Worm (Caenorhabditis elegans) whole organism, late embryonic: Measurements from ENCODE around the gene dpy-20.
A peak's percentile ranks its signal among the peaks of the same experiment; 100 is the strongest.

Experiments
- C38D4.7 ChIP-seq: fragments of 200-800 bp; sonication (Bioruptor generic); optimal IDR thresholded peaks from 2 replicates; lab custom pipeline; 2018; ENCODE audit warnings: mild to moderate bottlenecking, missing genetic modification characterization, moderate library complexity, missing compliant biosample characterization
- K09A11.1 ChIP-seq: sonication (generic microtip); optimal IDR thresholded peaks from 2 replicates; lab custom pipeline; 2017; ENCODE audit warnings: antibody characterized with exemption, mild to moderate bottlenecking, missing genetic modification characterization, missing compliant biosample characterization; ENCODE audit not compliant: insufficient read depth
- Y22D7AL.16 ChIP-seq: sonication (generic microtip); optimal IDR thresholded peaks from 2 replicates; lab custom pipeline; 2016; ENCODE audit warnings: missing genetic modification characterization, missing compliant biosample characterization
- ama-1 ChIP-seq: fragments of 150-350 bp; optimal IDR thresholded peaks from 2 replicates; lab custom pipeline; 2014
- ceh-14 ChIP-seq: sonication (generic microtip); optimal IDR thresholded peaks from 2 replicates; lab custom pipeline; 2016; ENCODE audit warnings: missing genotype, missing genetic modification characterization, missing compliant biosample characterization
- ceh-18 ChIP-seq: sonication (generic microtip); optimal IDR thresholded peaks from 2 replicates; lab custom pipeline; 2016; ENCODE audit warnings: missing genetic modification characterization, missing compliant biosample characterization
- ceh-24 ChIP-seq: sonication (generic microtip); optimal IDR thresholded peaks from 2 replicates; lab custom pipeline; 2016; ENCODE audit warnings: mild to moderate bottlenecking, missing genetic modification characterization, missing compliant biosample characterization
- ceh-30 ChIP-seq: fragments of 150-350 bp; optimal IDR thresholded peaks from 2 replicates; lab custom pipeline; 2014; ENCODE audit warnings: missing biosample characterization, missing genetic modification characterization
- ceh-31 ChIP-seq: sonication (generic microtip); optimal IDR thresholded peaks from 2 replicates; lab custom pipeline; 2016; ENCODE audit warnings: missing genetic modification characterization, missing compliant biosample characterization
- ceh-9 ChIP-seq: sonication (generic microtip); optimal IDR thresholded peaks from 2 replicates; lab custom pipeline; 2016; ENCODE audit warnings: mild to moderate bottlenecking, missing genetic modification characterization, inconsistent platforms, missing compliant biosample characterization
- che-1 ChIP-seq: sonication (generic microtip); optimal IDR thresholded peaks from 2 replicates; lab custom pipeline; 2016; ENCODE audit warnings: mild to moderate bottlenecking, missing genetic modification characterization, missing compliant biosample characterization
- elt-4 ChIP-seq: sonication (generic microtip); optimal IDR thresholded peaks from 2 replicates; lab custom pipeline; 2016; ENCODE audit warnings: missing genetic modification characterization, missing compliant biosample characterization
- ets-4 ChIP-seq: sonication (generic microtip); optimal IDR thresholded peaks from 2 replicates; lab custom pipeline; 2016; ENCODE audit warnings: missing genetic modification characterization, missing compliant biosample characterization
- eyg-1 ChIP-seq: sonication (generic microtip); optimal IDR thresholded peaks from 2 replicates; lab custom pipeline; 2016; ENCODE audit warnings: missing genotype, missing genetic modification characterization, missing compliant biosample characterization
- lin-11 ChIP-seq: fragments of 200-800 bp; sonication (Bioruptor generic); optimal IDR thresholded peaks from 2 replicates; lab custom pipeline; 2018; ENCODE audit warnings: mild to moderate bottlenecking, missing genetic modification characterization, missing compliant biosample characterization
- mec-3 ChIP-seq: sonication (generic microtip); optimal IDR thresholded peaks from 2 replicates; lab custom pipeline; 2016; ENCODE audit warnings: borderline replicate concordance, missing genetic modification characterization, missing compliant biosample characterization
- npax-4 ChIP-seq: sonication (generic microtip); optimal IDR thresholded peaks from 2 replicates; lab custom pipeline; 2016; ENCODE audit warnings: missing genetic modification characterization, missing compliant biosample characterization
- pag-3 ChIP-seq: sonication (generic microtip); optimal IDR thresholded peaks from 2 replicates; lab custom pipeline; 2016; ENCODE audit warnings: missing compliant biosample characterization, missing genetic modification characterization, borderline replicate concordance
- ref-2 ChIP-seq: sonication (generic microtip); optimal IDR thresholded peaks from 2 replicates; lab custom pipeline; 2016; ENCODE audit warnings: missing genetic modification characterization, missing compliant biosample characterization
- sox-2 ChIP-seq: fragments of 200-800 bp; sonication (Bioruptor generic); IDR thresholded peaks from 2 replicates; pipeline ENCODE4 v1.3.6; 2022; ENCODE audit warnings: missing genetic modification reagents, missing genetic modification characterization, missing compliant biosample characterization
- sox-4 ChIP-seq: sonication (generic microtip); optimal IDR thresholded peaks from 2 replicates; lab custom pipeline; 2017; ENCODE audit warnings: mild to moderate bottlenecking, missing genetic modification characterization, inconsistent platforms, missing compliant biosample characterization
- syd-9 ChIP-seq: sonication (generic microtip); optimal IDR thresholded peaks from 2 replicates; lab custom pipeline; 2016; ENCODE audit warnings: mild to moderate bottlenecking, missing genetic modification characterization, moderate library complexity, missing compliant biosample characterization
- tbx-2 ChIP-seq: sonication (generic microtip); optimal IDR thresholded peaks from 2 replicates; lab custom pipeline; 2016; ENCODE audit warnings: missing genetic modification characterization, missing compliant biosample characterization
- tbx-7 ChIP-seq: sonication (generic microtip); optimal IDR thresholded peaks from 2 replicates; lab custom pipeline; 2016; ENCODE audit warnings: missing genotype, missing genetic modification characterization, missing compliant biosample characterization
- ttx-3 ChIP-seq: sonication (generic microtip); optimal IDR thresholded peaks from 2 replicates; lab custom pipeline; 2016; ENCODE audit warnings: missing genetic modification reagents, missing genetic modification characterization, missing compliant biosample characterization
- ztf-16 ChIP-seq: sonication (generic microtip); optimal IDR thresholded peaks from 2 replicates; lab custom pipeline; 2017; ENCODE audit warnings: missing genetic modification characterization, missing compliant biosample characterization

dpy-20 gene

ce11 chrIV:11649031-11649430 lies 51.6 kb downstream of the dpy-20 start, which contains the start of gene ZK809.8:
TSS of gene ZK809.8 (minus strand) at chrIV:11649064.
- TF ChIP-seq K09A11.1 (tag; lab: Kevin White, UChicago) = no peak
- TF ChIP-seq ceh-18 = peak; percentile 51
- no peak for TF ChIP-seq che-1 (tag; lab: Kevin White, UChicago)
- no peak for TF ChIP-seq ref-2
- TF ChIP-seq tbx-7 (tag; lab: Kevin White, UChicago) = no peak
- no peak for TF ChIP-seq ceh-30 (tag; lab: Kevin White, UChicago)
- no peak for TF ChIP-seq tbx-2 (tag; lab: Kevin White, UChicago)
- no peak for TF ChIP-seq lin-11 (tag; lab: Kevin White, UChicago)

DNA sequence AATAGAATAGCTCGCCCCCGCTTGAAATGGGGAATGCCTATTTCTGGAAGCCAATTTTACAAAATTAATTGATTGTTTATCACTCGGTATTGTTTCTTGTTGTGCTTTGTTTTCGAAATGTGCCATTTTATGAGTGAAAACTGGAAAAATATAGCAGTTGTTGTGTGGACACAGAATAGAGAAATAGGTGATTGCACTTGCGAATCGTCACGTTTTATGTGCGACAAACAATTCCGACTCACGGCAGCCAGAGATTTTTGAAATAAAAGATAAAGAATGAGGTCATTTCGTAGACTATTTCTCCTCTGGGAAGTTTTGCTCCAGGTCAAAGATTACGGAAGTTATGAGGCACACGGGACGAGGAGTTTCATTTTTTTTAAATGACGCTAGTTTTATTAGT lies 53.7 kb downstream of the dpy-20 start:
- TF ChIP-seq Y22D7AL.16 (no peak), eyg-1 (tag; lab: Kevin White, UChicago) (no peak), ceh-24 (no peak), elt-4 (tag; lab: Kevin White, UChicago) (no peak), pag-3 (tag; lab: Kevin White, UChicago) (no peak), syd-9 (tag; lab: Kevin White, UChicago) (no peak), sox-4 (tag; lab: Kevin White, UChicago) (no peak), sox-2 (GFP tag; lab: Robert Waterston, UW) (no peak), ztf-16 (tag; lab: Kevin White, UChicago) (no peak), ttx-3 (tag; lab: Kevin White, UChicago) (no peak), ceh-14 (tag; lab: Kevin White, UChicago) (no peak), mec-3 (tag; lab: Kevin White, UChicago) (no peak), ets-4 (tag; lab: Kevin White, UChicago) (no peak), C38D4.7 (GFP tag; lab: Kevin White, UChicago) (no peak), ceh-31 (tag; lab: Kevin White, UChicago) (no peak), ceh-9 (tag; lab: Kevin White, UChicago) (no peak), npax-4 (tag; lab: Kevin White, UChicago) (no peak), ama-1 (lab: Kevin White, UChicago) (no peak)
